Fruit fly (Drosophila melanogaster) whole organism, wandering third instar larva: Measurements from ENCODE around the gene Cpr66D.

Experiments used
- Abd-B ChIP-seq: fragments of >200 bp; optimal IDR thresholded peaks from 2 replicates; lab custom pipeline; 2017; ENCODE audit warnings: missing biosample characterization, missing genetic modification characterization
- CG32264 ChIP-seq: fragments of 200-800 bp; sonication (Bioruptor generic); optimal IDR thresholded peaks from 2 replicates; lab custom pipeline; 2016; ENCODE audit warnings: missing biosample characterization, missing genetic modification characterization
- CG9705 ChIP-seq: fragments of 200-800 bp; sonication (Bioruptor generic); optimal IDR thresholded peaks from 2 replicates; lab custom pipeline; 2018; ENCODE audit warnings: missing biosample characterization, mild to moderate bottlenecking, missing genetic modification characterization
- CrebA ChIP-seq: fragments of 200-800 bp; sonication (Bioruptor generic); optimal IDR thresholded peaks from 2 replicates; lab custom pipeline; 2016; ENCODE audit warnings: missing biosample characterization, mild to moderate bottlenecking, missing genetic modification characterization, borderline replicate concordance
- Dfd ChIP-seq: fragments of >200 bp; optimal IDR thresholded peaks from 2 replicates; lab custom pipeline; 2017; ENCODE audit warnings: missing biosample characterization, missing genetic modification characterization
- Dif ChIP-seq: fragments of 200-275, 200-300 bp; sonication (Bioruptor generic); optimal IDR thresholded peaks from 2 replicates; lab custom pipeline; 2018; ENCODE audit warnings: missing biosample characterization, missing genetic modification characterization; ENCODE audit not compliant: partially characterized antibody
- GATAd ChIP-seq: sonication (Bioruptor generic); optimal IDR thresholded peaks from 2 replicates; lab custom pipeline; 2016; ENCODE audit warnings: missing biosample characterization, missing genetic modification characterization
- HLH106 ChIP-seq: fragments of 200-800 bp; optimal IDR thresholded peaks from 3 replicates; lab custom pipeline; 2019; ENCODE audit warnings: missing biosample characterization, mild to moderate bottlenecking, missing genetic modification characterization, moderate library complexity
- Hnf4 ChIP-seq: fragments of 200-800 bp; sonication (Bioruptor generic); optimal IDR thresholded peaks from 2 replicates; lab custom pipeline; 2016; ENCODE audit warnings: missing biosample characterization, mild to moderate bottlenecking, missing genetic modification characterization
- Hr78 ChIP-seq: fragments of >200 bp; optimal IDR thresholded peaks from 2 replicates; lab custom pipeline; 2017; ENCODE audit warnings: missing biosample characterization, missing genetic modification characterization
- Hr83 ChIP-seq: fragments of 200-300 bp; sonication (Bioruptor generic); optimal IDR thresholded peaks from 2 replicates; lab custom pipeline; 2016; ENCODE audit warnings: missing biosample characterization, mild to moderate bottlenecking, missing genetic modification characterization, moderate library complexity; ENCODE audit not compliant: poor library complexity, severe bottlenecking
- Jra ChIP-seq: sonication (Bioruptor generic); optimal IDR thresholded peaks from 2 replicates; lab custom pipeline; 2016; ENCODE audit warnings: missing biosample characterization, missing genetic modification characterization
- Mio ChIP-seq: sonication (Bioruptor generic); optimal IDR thresholded peaks from 2 replicates; lab custom pipeline; 2016; ENCODE audit warnings: missing biosample characterization, missing genetic modification characterization
- Myc ChIP-seq: fragments of >200 bp; optimal IDR thresholded peaks from 2 replicates; lab custom pipeline; 2017
- N ChIP-seq: fragments of >200 bp; optimal IDR thresholded peaks from 2 replicates; lab custom pipeline; 2018; ENCODE audit warnings: missing biosample characterization, missing external identifiers, missing genetic modification characterization
- OdsH ChIP-seq: fragments of 200-800 bp; sonication (Bioruptor generic); optimal IDR thresholded peaks from 2 replicates; lab custom pipeline; 2016; ENCODE audit warnings: missing biosample characterization, mild to moderate bottlenecking, missing genetic modification characterization
- Rel ChIP-seq, 2 experiments: fragments of 200-800 bp; sonication (Bioruptor generic) in 1 of 2; optimal IDR thresholded peaks; 2 replicates in 1 of 2; 3 replicates in 1 of 2; lab custom pipeline; 2016 to 2019; ENCODE audit warnings: mild to moderate bottlenecking in 2 of 2, missing biosample characterization in 2 of 2, missing genetic modification characterization in 2 of 2, moderate library complexity in 1 of 2
- Sp1 ChIP-seq: fragments of 200-800 bp; sonication (Bioruptor generic); optimal IDR thresholded peaks from 3 replicates; lab custom pipeline; 2019; ENCODE audit warnings: missing biosample characterization, mild to moderate bottlenecking, missing genetic modification characterization, moderate library complexity
- Vsx2 ChIP-seq: fragments of 200-300, 225-300 bp; sonication (Bioruptor generic); optimal IDR thresholded peaks from 2 replicates; lab custom pipeline; 2018; ENCODE audit warnings: missing biosample characterization, missing genetic modification characterization; ENCODE audit not compliant: partially characterized antibody
- br ChIP-seq: fragments of 200-800 bp; sonication (Bioruptor generic); optimal IDR thresholded peaks from 2 replicates; lab custom pipeline; 2016; ENCODE audit warnings: missing biosample characterization, missing genetic modification characterization
- brk ChIP-seq: fragments of 200-800 bp; sonication (Bioruptor generic); optimal IDR thresholded peaks from 2 replicates; lab custom pipeline; 2016; ENCODE audit warnings: missing biosample characterization, mild to moderate bottlenecking, missing genetic modification characterization
- dl ChIP-seq, 2 experiments: fragments of 175-275, 200-275 bp in 1 of 2; fragments of 200-275 bp in 1 of 2; sonication (Bioruptor generic); optimal IDR thresholded peaks; lab custom pipeline; 2018; ENCODE audit warnings: mild to moderate bottlenecking in 2 of 2, missing biosample characterization in 2 of 2, missing genetic modification characterization in 2 of 2, moderate library complexity in 2 of 2; ENCODE audit not compliant: partially characterized antibody in 2 of 2, insufficient read depth in 1 of 2
- dmrt93B ChIP-seq: fragments of 200-800 bp; sonication (Bioruptor generic); optimal IDR thresholded peaks from 2 replicates; lab custom pipeline; 2018; ENCODE audit warnings: missing biosample characterization, mild to moderate bottlenecking, missing genetic modification characterization
- dsf ChIP-seq: sonication (Bioruptor generic); optimal IDR thresholded peaks from 2 replicates; lab custom pipeline; 2016; ENCODE audit warnings: missing biosample characterization, missing genetic modification characterization, borderline replicate concordance
- ey ChIP-seq: fragments of 200-800 bp; sonication (Bioruptor generic); optimal IDR thresholded peaks from 2 replicates; lab custom pipeline; 2016; ENCODE audit warnings: missing biosample characterization, missing genetic modification characterization
- foxo ChIP-seq, 2 experiments: fragments of 200-800 bp; sonication (Bioruptor generic); optimal IDR thresholded peaks; 2 replicates in 1 of 2; 3 replicates in 1 of 2; lab custom pipeline; 2016 to 2017; ENCODE audit warnings: missing biosample characterization in 2 of 2, missing genetic modification characterization in 2 of 2
- fru ChIP-seq: fragments of 200-800 bp; sonication (Bioruptor generic); optimal IDR thresholded peaks from 3 replicates; lab custom pipeline; 2016; ENCODE audit warnings: missing biosample characterization, mild to moderate bottlenecking, missing genetic modification characterization
- h ChIP-seq: fragments of 200-800 bp; sonication (Bioruptor generic); optimal IDR thresholded peaks from 3 replicates; lab custom pipeline; 2016; ENCODE audit warnings: missing biosample characterization, mild to moderate bottlenecking, missing genetic modification characterization
- jim ChIP-seq: fragments of 175-275, 200-325 bp; sonication (Bioruptor generic); optimal IDR thresholded peaks from 2 replicates; lab custom pipeline; 2016; ENCODE audit warnings: missing biosample characterization, mild to moderate bottlenecking, missing genetic modification characterization
- lola ChIP-seq: fragments of >200 bp; optimal IDR thresholded peaks from 2 replicates; lab custom pipeline; 2017; ENCODE audit warnings: missing biosample characterization, missing genetic modification characterization
- pan ChIP-seq: fragments of >200 bp; optimal IDR thresholded peaks from 2 replicates; lab custom pipeline; 2017
- psq ChIP-seq: fragments of 200-800 bp; sonication (Bioruptor generic); optimal IDR thresholded peaks from 3 replicates; lab custom pipeline; 2017; ENCODE audit warnings: missing biosample characterization, mild to moderate bottlenecking, missing genetic modification characterization, moderate library complexity
- rgr ChIP-seq: fragments of 200-800 bp; sonication (Bioruptor generic); optimal IDR thresholded peaks from 3 replicates; lab custom pipeline; 2016; ENCODE audit warnings: missing biosample characterization, mild to moderate bottlenecking, missing genetic modification characterization
- sage ChIP-seq: fragments of 200-800 bp; sonication (Bioruptor generic); optimal IDR thresholded peaks from 2 replicates; lab custom pipeline; 2016; ENCODE audit warnings: missing biosample characterization, mild to moderate bottlenecking, missing genetic modification characterization
- sv ChIP-seq: fragments of 200-800 bp; sonication (Bioruptor generic); optimal IDR thresholded peaks from 3 replicates; lab custom pipeline; 2016; ENCODE audit warnings: missing biosample characterization, missing genetic modification characterization
- tai ChIP-seq: sonication (Bioruptor generic); optimal IDR thresholded peaks from 2 replicates; lab custom pipeline; 2016; ENCODE audit warnings: missing biosample characterization, missing genetic modification characterization
- usp ChIP-seq: fragments of >200 bp; optimal IDR thresholded peaks from 2 replicates; lab custom pipeline; 2017; ENCODE audit warnings: missing biosample characterization, missing genetic modification characterization
- woc ChIP-seq: sonication (Bioruptor generic); optimal IDR thresholded peaks from 2 replicates; lab custom pipeline; 2016; ENCODE audit warnings: missing biosample characterization, mild to moderate bottlenecking, missing genetic modification characterization

Gene Cpr66D

DNA sequence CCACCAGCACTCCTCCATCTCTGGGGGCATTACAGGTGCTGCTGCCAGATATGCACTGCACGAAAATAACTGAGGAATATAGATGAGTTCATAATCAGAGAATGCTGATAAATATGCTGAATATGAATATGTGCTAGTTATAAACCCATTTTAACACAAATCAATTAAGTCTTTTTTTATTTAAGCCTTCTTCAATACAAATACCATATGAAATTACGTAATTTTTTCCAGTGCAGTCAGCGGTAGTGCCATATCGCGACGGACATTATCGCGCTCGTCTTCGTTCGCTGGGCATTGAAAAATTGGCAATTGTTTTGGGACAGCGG, 17.2 kb downstream of the Cpr66D start:
- TF ChIP-seq Dif (GFP tag; lab: Kevin White, UChicago) (no peak), dmrt93B (GFP tag; lab: Kevin White, UChicago) (peak; percentile 55), pan (lab: Kevin White, UChicago) (no peak), jim (GFP tag; lab: Kevin White, UChicago) (no peak), Rel (GFP tag; optimal IDR thresholded peaks at IDR 0.05; lab: Kevin White, UChicago) (peak; percentile 53), Rel (tag; optimal IDR thresholded peaks at IDR 0.05; lab: Kevin White, UChicago) (peak; percentile 58), Mio (GFP tag; lab: Kevin White, UChicago) (no peak), brk (GFP tag; lab: Kevin White, UChicago) (peak; percentile 63), Dfd (no peak), CrebA (GFP tag; lab: Kevin White, UChicago) (no peak), Sp1 (GFP tag; lab: Kevin White, UChicago) (peak; percentile 88), psq (peak; percentile 65), tai (peak; percentile 64), Myc (lab: Kevin White, UChicago) (no peak), lola (GFP tag; lab: Kevin White, UChicago) (no peak), ey (GFP tag; lab: Kevin White, UChicago) (peak; percentile 85), dsf (GFP tag; lab: Kevin White, UChicago) (no peak), br (GFP tag; lab: Kevin White, UChicago) (peak; percentile 84), sage (GFP tag; lab: Kevin White, UChicago) (peak; percentile 31), Hr83 (GFP tag; lab: Kevin White, UChicago) (no peak), usp (GFP tag; lab: Kevin White, UChicago) (no peak), Jra (peak; percentile 59), sv (GFP tag; lab: Kevin White, UChicago) (no peak), HLH106 (tag; lab: Kevin White, UChicago) (peak; percentile 89), dl (GFP tag; optimal IDR thresholded peaks at IDR 0.05; lab: Kevin White, UChicago; ENCODE audit: insufficient read depth in 1 of 2, partially characterized antibody in 2 of 2) (no peak), N (GFP tag; lab: Kevin White, UChicago) (no peak), CG9705 (GFP tag; lab: Kevin White, UChicago) (peak; percentile 62), Abd-B (GFP tag; lab: Kevin White, UChicago) (no peak), CG32264 (GFP tag; lab: Kevin White, UChicago) (peak; percentile 80), h (peak; percentile 90), foxo (GFP tag; optimal IDR thresholded peaks at IDR 0.05; lab: Kevin White, UChicago) (peak in 1 of 2 experiments; percentile 89), Hr78 (no peak), OdsH (GFP tag; lab: Kevin White, UChicago) (peak; percentile 84), fru (peak; percentile 93), Hnf4 (GFP tag; lab: Kevin White, UChicago) (peak; percentile 76), GATAd (GFP tag; lab: Kevin White, UChicago) (no peak), rgr (GFP tag; lab: Kevin White, UChicago) (peak; percentile 79), woc (peak; percentile 85), Vsx2 (GFP tag; lab: Kevin White, UChicago) (no peak)

- TF ChIP-seq Vsx2 (GFP tag; lab: Kevin White, UChicago) = no peak
- no peak for TF ChIP-seq rgr (GFP tag; lab: Kevin White, UChicago)
- no peak for TF ChIP-seq CrebA (GFP tag; lab: Kevin White, UChicago)
- no peak for TF ChIP-seq dmrt93B (GFP tag; lab: Kevin White, UChicago)
- no peak for TF ChIP-seq dl (GFP tag; optimal IDR thresholded peaks at IDR 0.05; lab: Kevin White, UChicago; ENCODE audit: insufficient read depth in 1 of 2, partially characterized antibody in 2 of 2)
- TF ChIP-seq Myc (lab: Kevin White, UChicago) = no peak
Measured at dm6 chr3L:8657787-8658186, 17.5 kb downstream of the Cpr66D start.
